Fruit fly (Drosophila melanogaster) ovary, adult (tissue): ENCODE data around the gene CG1695.
"Not testable (repeated sequence)": the region's sequence is repeated elsewhere in the genome, so short reads cannot be mapped to it uniquely, and the experiment has no call there.

Source experiments
- CG17801 ChIP-seq: fragments of 200-800 bp; optimal IDR thresholded peaks from 2 replicates; lab custom pipeline; 2019; ENCODE audit warnings: missing biosample characterization, mild to moderate bottlenecking, missing genetic modification characterization, moderate library complexity; ENCODE audit not compliant: partially characterized antibody

Gene CG1695

DNA sequence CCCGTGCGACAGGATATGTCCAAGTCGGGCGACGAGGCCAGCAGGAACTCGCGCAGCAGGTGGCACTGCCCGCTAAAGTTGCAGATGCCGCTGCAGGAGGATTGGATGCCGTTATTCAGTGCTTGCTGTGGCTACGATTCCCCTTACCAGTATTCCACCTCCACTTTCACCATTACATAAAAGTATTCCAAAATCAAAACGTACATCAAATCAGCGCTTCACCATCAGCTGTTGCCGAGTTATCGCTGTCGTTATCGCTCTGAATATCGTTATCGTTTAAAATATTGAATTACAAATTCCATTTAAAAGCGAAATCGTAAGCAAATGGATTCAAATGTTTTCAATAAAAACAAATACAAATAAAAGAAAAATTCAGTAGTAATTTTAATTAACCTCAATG, 6.9 kb upstream of the CG1695 start, which contains the start of gene CG15456:
CG15456 (minus strand) TSS at position 225 of the 400 bp plus-strand sequence.
- no peak for TF ChIP-seq CG17801 (GFP tag; lab: Kevin White, UChicago)

DNA sequence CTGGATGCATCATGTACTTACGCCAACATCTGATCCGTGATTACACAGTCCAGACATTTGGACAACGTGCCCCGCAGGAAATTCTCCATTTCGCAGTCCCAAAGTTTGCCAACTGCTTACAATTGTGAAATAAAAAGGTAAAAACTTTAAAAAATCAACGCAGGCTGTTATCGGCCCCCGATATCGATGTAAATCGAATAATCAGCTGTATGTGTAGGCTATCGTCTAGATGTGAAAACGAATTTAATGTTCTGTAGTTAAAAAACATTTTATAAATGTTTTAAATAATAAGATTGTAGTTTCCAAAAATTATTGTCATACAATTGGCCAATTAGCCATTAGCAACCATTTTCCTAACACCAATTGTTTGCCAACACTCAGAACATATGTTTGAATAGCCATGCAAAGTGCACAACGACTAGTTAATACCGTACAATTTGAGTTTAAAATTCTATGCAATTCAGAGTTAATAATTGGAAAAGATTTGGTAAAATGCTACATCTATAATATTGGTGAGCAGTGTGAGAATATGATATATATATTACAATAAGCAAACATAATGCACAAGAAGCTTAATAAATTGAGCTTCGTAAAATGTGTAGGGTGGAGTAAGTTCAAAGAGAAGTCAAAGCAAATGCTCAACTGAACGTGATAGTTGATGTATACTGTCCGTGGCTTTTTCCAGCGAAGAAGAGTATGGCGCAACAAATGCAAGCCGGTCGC, 4.1 kb upstream of the CG1695 start, which contains the start of the genes CG11710 and mal:
CG11710 (minus strand) TSS at position 192 of the 723 bp plus-strand sequence.
mal (plus strand) TSS at position 194 of the 723 bp plus-strand sequence.
- TF ChIP-seq CG17801 (GFP tag; lab: Kevin White, UChicago): peak; percentile 92

DNA sequence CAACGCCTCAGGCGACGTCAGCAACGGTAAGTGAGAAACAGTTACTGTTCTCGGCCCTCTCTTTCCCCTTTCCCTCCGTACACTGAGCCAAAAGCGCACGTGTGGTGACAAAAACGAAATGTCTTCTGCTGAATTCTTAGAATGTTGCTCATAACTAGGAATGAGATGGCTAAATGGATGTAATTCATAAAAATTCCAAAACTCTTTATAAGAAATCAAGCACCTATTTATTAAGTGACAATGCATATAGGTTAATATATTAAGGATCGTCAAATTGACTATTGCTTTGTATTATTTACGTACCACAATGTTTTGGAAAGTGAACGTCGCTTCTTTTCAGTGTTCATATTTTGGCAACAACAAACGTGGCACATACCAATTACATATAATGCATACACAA, 784 bp downstream of the CG1695 start:
- no peak for TF ChIP-seq CG17801 (GFP tag; lab: Kevin White, UChicago)

DNA sequence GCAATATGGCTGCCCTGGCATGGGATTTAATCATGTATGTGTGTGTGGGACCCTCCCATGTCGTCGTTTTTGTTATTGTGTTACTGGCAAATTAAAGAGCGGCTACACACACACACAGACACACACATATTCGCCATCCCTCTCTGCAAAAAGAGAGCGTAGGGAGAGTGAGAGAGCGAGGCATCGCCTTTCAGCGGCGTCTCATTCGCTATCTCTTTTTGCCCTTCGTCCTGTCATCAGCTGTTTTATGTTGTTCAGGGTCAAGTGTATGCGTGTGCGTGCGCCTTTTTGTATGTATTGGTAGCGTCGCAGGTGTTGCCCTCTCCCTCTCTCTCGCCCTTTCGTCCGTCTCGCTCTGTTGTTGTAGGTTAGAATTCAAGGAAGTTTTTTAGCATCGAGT, 3.1 kb downstream of the CG1695 start:
- TF ChIP-seq CG17801 (GFP tag; lab: Kevin White, UChicago): no peak

DNA sequence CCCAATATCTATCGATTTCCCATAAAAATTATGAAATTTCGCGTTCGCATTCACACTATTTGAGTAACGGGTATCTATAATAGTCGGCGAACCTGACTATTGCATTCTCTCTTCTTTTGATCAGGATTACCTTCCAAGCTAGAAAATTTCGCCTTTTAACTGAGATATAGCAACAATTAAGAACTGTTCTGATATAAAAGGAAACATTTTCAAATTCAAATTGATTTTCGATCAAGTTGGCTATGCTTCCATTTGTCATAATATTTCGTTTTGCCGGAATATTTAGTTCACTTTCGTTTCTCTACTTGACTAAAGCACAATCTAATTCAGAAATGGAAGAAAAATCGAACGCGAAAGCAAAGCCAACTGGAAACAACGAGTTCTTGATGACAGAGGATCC, 12.3 kb downstream of the CG1695 start, which contains the start of gene CG42578:
CG42578 (plus strand) TSS at position 301 of the 400 bp plus-strand sequence.
- TF ChIP-seq CG17801 (GFP tag; lab: Kevin White, UChicago): not testable (repeated sequence)

DNA sequence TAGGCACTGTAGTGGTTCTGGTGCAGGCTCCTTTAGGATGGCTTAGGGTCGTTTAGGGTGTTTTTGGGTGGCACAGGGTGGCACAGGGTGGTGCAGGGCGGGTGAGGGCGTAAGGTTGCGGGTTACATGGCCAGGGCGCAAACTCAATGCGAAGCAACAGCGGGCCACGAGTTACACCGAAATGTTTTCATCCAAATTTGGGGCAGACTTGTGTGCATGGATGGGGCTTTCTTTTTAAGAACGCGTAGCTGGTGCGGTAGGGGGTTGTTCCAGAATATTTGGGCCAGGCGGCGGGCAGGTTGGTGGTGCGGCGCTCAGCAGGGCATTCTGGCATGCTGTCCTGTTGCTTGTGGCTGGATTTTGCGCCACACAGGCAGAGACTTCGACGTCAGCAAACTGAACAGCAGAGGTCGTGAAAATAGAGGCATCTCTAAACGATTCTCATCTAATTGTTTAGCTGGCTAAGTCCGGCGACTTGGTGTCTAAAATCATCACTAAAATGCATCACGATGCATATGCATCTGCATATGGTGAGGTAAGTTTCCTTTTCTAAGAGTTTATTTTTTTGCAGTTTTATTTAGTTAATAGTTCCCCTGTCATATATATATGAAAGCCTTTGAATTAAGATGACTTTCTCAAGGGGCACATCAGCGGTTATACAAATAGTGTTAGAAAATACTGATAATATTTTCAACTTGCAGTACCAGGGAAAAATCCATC, 14.3 kb downstream of the CG1695 start:
- TF ChIP-seq CG17801 (GFP tag; lab: Kevin White, UChicago): no peak

DNA sequence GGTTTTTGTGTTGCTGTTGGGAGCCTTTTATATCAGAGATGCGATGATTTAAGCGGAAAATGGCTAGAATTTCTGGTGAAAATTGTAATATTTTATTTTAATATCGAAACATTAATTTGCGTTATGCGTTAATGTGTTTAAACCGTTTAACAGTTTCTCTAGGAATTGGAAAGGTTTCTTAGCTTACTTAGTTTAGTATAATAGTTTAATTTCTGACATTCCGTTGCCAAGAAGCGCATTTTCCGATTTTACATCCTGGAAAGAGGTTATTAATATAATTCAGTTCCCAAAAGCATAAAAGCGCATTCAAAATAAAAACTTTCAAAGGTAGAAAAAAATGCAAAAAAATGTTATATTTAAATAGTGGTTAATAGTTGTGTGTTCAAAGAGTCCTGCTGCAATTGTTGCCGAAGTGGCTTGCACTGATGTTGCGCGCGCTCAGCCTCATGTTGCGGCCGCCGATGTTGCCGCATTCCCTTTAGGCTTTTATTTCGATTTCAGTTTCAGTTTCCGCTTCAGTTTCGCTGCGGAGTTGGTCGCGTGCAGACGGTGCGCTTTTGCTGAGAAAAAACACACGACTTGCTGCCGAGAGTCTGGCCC, 15.2 kb downstream of the CG1695 start, which contains the start of gene tbc:
tbc (plus strand) TSS at position 504 of the 600 bp plus-strand sequence.
- no peak for TF ChIP-seq CG17801 (GFP tag; lab: Kevin White, UChicago)

DNA sequence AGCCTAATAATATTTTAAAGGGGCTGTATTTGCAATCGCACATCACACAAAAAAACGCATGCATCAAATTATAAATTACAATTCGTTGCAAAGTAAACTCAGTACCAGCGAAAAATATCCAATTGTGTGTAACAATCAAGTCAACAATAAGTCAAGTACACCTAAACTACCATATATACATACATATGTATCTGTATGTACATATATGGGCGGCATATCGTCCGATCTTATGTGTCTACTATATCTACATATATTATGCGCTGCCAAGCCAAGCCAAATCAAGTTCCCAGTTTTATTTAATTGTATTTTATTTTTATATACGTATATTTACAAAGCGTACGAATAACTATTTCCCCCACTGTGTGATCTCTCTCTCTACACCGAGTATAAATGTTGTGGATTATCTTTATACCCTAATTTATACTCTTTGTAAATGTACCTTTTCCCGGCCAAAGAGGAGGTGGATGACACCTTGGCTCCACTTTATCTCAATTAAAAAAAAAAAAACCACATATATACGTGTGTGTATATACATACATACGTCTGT, 32.7 kb downstream of the CG1695 start:
- TF ChIP-seq CG17801 (GFP tag; lab: Kevin White, UChicago): peak; percentile 55

DNA sequence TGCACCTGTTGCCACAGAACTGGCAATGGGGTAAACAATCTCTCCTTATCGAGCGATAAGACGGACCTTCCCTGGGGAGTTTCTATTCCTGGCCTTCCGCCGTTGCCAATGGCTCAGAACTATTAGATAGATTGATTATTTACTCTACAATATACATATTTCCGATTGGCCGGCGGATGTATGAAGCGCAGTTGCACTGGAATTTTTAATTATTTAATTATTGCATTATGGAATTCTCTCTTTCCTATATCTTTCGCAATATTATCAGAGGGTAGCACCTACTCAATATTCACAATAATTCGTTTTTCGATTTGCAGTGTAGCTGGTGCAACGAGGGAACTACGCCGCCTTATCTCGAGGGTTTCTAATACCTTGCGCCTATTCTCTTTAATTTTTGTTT, 33.4 kb downstream of the CG1695 start, which contains the start of gene GstT3:
GstT3 (plus strand) TSS at position 301 of the 400 bp plus-strand sequence.
- no peak for TF ChIP-seq CG17801 (GFP tag; lab: Kevin White, UChicago)

DNA sequence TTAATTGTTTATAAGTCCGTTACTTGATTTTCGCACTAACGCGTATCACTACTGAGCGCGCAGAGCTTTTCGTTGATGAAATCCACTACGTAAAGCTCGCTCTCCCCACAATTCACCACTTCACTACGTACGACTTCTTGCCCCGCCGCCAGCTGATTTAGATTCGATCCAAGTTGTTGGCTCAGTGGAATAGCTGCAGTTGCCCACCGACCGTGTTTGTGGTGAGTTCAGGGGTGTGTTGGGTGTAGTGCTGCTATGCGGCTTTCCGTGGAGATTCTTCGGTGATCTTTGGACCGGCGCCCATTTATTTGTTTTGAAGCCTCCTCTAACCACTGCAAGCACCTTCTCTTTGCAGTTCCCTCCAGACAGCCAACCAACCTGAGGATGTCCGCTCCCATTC, 34.4 kb downstream of the CG1695 start:
- peak; percentile 60 for TF ChIP-seq CG17801 (GFP tag; lab: Kevin White, UChicago)

DNA sequence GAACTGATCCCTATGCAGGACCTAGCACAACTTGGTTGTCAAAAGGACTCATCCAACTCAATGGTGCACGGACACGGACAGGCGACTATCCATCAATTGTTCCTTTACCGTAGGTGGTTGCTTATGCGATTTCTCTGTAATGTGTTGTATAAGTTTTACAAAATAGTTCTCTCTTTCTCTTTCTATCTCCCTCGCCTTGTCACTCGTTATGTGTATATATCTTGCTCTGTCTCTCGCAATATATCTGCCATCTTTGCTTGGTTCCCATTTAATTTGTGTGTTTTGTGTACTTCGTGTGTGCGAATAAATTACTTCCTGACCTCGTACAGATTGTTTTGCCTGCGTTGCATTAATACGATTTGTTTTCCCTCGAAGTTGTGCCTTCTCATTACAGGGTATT, 37.0 kb downstream of the CG1695 start:
- TF ChIP-seq CG17801 (GFP tag; lab: Kevin White, UChicago): no peak

DNA sequence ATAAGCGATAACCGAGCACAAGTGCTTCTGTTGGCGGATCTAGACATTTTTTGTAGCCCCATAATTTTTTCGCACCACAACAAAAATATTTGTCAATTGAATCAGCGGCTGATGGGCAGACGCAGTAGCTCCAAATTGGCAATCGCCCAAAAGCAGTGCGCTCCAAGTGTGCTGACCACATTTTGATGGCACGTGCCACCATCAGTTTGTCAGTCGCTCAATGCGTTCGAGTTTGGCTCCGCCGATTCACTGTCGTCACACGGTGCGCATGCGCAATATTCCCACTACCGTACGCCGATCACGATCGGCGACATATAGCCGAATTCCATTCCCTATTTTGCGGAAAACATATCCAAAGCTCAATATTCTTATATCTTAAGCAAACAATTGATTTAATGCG, 44.9 kb downstream of the CG1695 start:
- TF ChIP-seq CG17801 (GFP tag; lab: Kevin White, UChicago): no peak

DNA sequence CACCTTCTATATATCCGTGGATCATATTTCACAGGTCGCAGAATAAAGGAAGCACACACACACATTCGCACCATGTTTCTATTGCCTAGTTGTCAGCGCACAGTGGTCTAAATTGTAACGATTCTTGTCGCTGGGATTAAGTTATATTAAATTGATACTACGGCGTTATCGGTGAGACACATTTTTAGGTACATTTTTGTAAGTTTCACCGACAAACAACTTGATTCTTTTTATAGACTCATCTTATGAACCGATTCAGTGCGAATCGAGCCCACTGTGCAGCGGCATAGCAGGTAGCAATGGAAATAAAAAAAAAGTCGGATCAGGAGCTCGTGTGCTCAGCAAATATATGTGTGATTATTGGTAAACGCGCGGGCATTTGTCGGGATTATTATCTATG, 46.6 kb downstream of the CG1695 start:
- TF ChIP-seq CG17801 (GFP tag; lab: Kevin White, UChicago): peak; percentile 23

DNA sequence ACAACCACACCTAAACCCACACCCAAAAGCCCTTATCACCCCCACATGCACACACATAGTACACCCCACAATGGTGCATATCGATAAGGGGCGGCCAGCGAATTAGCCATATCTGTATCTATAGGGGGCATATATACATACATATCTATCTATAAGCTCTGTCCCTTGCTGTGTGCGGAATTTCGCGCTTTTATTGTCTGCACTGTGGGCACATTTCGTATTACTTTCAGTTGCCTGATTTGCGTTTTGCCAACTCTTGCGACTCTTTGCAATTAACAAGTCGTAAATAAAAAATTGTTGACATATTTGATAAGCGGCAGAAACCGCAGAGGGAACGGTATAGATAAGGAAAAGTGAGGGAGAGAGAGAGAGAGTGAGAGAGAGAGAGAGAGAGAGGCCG, 47.7 kb downstream of the CG1695 start:
- TF ChIP-seq CG17801 (GFP tag; lab: Kevin White, UChicago): no peak
